Fruit fly (Drosophila melanogaster) whole organism, wandering third instar larva: Measurements from ENCODE around the gene sosie.
A peak's percentile ranks its signal among the peaks of the same experiment; 100 is the strongest.

Experiments used
- Abd-B ChIP-seq: fragments of >200 bp; optimal IDR thresholded peaks from 2 replicates; lab custom pipeline; 2017; ENCODE audit warnings: missing biosample characterization, missing genetic modification characterization
- CG9705 ChIP-seq: fragments of 200-800 bp; sonication (Bioruptor generic); optimal IDR thresholded peaks from 2 replicates; lab custom pipeline; 2018; ENCODE audit warnings: missing biosample characterization, mild to moderate bottlenecking, missing genetic modification characterization
- Dfd ChIP-seq: fragments of >200 bp; optimal IDR thresholded peaks from 2 replicates; lab custom pipeline; 2017; ENCODE audit warnings: missing biosample characterization, missing genetic modification characterization
- Dif ChIP-seq: fragments of 200-275, 200-300 bp; sonication (Bioruptor generic); optimal IDR thresholded peaks from 2 replicates; lab custom pipeline; 2018; ENCODE audit warnings: missing biosample characterization, missing genetic modification characterization; ENCODE audit not compliant: partially characterized antibody
- GATAd ChIP-seq: sonication (Bioruptor generic); optimal IDR thresholded peaks from 2 replicates; lab custom pipeline; 2016; ENCODE audit warnings: missing biosample characterization, missing genetic modification characterization
- HLH106 ChIP-seq: fragments of 200-800 bp; optimal IDR thresholded peaks from 3 replicates; lab custom pipeline; 2019; ENCODE audit warnings: missing biosample characterization, mild to moderate bottlenecking, missing genetic modification characterization, moderate library complexity
- Hnf4 ChIP-seq: fragments of 200-800 bp; sonication (Bioruptor generic); optimal IDR thresholded peaks from 2 replicates; lab custom pipeline; 2016; ENCODE audit warnings: missing biosample characterization, mild to moderate bottlenecking, missing genetic modification characterization
- Hr78 ChIP-seq: fragments of >200 bp; optimal IDR thresholded peaks from 2 replicates; lab custom pipeline; 2017; ENCODE audit warnings: missing biosample characterization, missing genetic modification characterization
- Hr83 ChIP-seq: fragments of 200-300 bp; sonication (Bioruptor generic); optimal IDR thresholded peaks from 2 replicates; lab custom pipeline; 2016; ENCODE audit warnings: missing biosample characterization, mild to moderate bottlenecking, missing genetic modification characterization, moderate library complexity; ENCODE audit not compliant: poor library complexity, severe bottlenecking
- Jra ChIP-seq: sonication (Bioruptor generic); optimal IDR thresholded peaks from 2 replicates; lab custom pipeline; 2016; ENCODE audit warnings: missing biosample characterization, missing genetic modification characterization
- Mio ChIP-seq: sonication (Bioruptor generic); optimal IDR thresholded peaks from 2 replicates; lab custom pipeline; 2016; ENCODE audit warnings: missing biosample characterization, missing genetic modification characterization
- Myc ChIP-seq: fragments of >200 bp; optimal IDR thresholded peaks from 2 replicates; lab custom pipeline; 2017
- OdsH ChIP-seq: fragments of 200-800 bp; sonication (Bioruptor generic); optimal IDR thresholded peaks from 2 replicates; lab custom pipeline; 2016; ENCODE audit warnings: missing biosample characterization, mild to moderate bottlenecking, missing genetic modification characterization
- Rel ChIP-seq, 2 experiments: fragments of 200-800 bp; sonication (Bioruptor generic) in 1 of 2; optimal IDR thresholded peaks; 2 replicates in 1 of 2; 3 replicates in 1 of 2; lab custom pipeline; 2016 to 2019; ENCODE audit warnings: mild to moderate bottlenecking in 2 of 2, missing biosample characterization in 2 of 2, missing genetic modification characterization in 2 of 2, moderate library complexity in 1 of 2
- Vsx2 ChIP-seq: fragments of 200-300, 225-300 bp; sonication (Bioruptor generic); optimal IDR thresholded peaks from 2 replicates; lab custom pipeline; 2018; ENCODE audit warnings: missing biosample characterization, missing genetic modification characterization; ENCODE audit not compliant: partially characterized antibody
- br ChIP-seq: fragments of 200-800 bp; sonication (Bioruptor generic); optimal IDR thresholded peaks from 2 replicates; lab custom pipeline; 2016; ENCODE audit warnings: missing biosample characterization, missing genetic modification characterization
- brk ChIP-seq: fragments of 200-800 bp; sonication (Bioruptor generic); optimal IDR thresholded peaks from 2 replicates; lab custom pipeline; 2016; ENCODE audit warnings: missing biosample characterization, mild to moderate bottlenecking, missing genetic modification characterization
- dl ChIP-seq, 2 experiments: fragments of 175-275, 200-275 bp in 1 of 2; fragments of 200-275 bp in 1 of 2; sonication (Bioruptor generic); optimal IDR thresholded peaks; lab custom pipeline; 2018; ENCODE audit warnings: mild to moderate bottlenecking in 2 of 2, missing biosample characterization in 2 of 2, missing genetic modification characterization in 2 of 2, moderate library complexity in 2 of 2; ENCODE audit not compliant: partially characterized antibody in 2 of 2, insufficient read depth in 1 of 2
- dmrt93B ChIP-seq: fragments of 200-800 bp; sonication (Bioruptor generic); optimal IDR thresholded peaks from 2 replicates; lab custom pipeline; 2018; ENCODE audit warnings: missing biosample characterization, mild to moderate bottlenecking, missing genetic modification characterization
- dsf ChIP-seq: sonication (Bioruptor generic); optimal IDR thresholded peaks from 2 replicates; lab custom pipeline; 2016; ENCODE audit warnings: missing biosample characterization, missing genetic modification characterization, borderline replicate concordance
- ey ChIP-seq: fragments of 200-800 bp; sonication (Bioruptor generic); optimal IDR thresholded peaks from 2 replicates; lab custom pipeline; 2016; ENCODE audit warnings: missing biosample characterization, missing genetic modification characterization
- foxo ChIP-seq, 2 experiments: fragments of 200-800 bp; sonication (Bioruptor generic); optimal IDR thresholded peaks; 2 replicates in 1 of 2; 3 replicates in 1 of 2; lab custom pipeline; 2016 to 2017; ENCODE audit warnings: missing biosample characterization in 2 of 2, missing genetic modification characterization in 2 of 2
- h ChIP-seq: fragments of 200-800 bp; sonication (Bioruptor generic); optimal IDR thresholded peaks from 3 replicates; lab custom pipeline; 2016; ENCODE audit warnings: missing biosample characterization, mild to moderate bottlenecking, missing genetic modification characterization
- jim ChIP-seq: fragments of 175-275, 200-325 bp; sonication (Bioruptor generic); optimal IDR thresholded peaks from 2 replicates; lab custom pipeline; 2016; ENCODE audit warnings: missing biosample characterization, mild to moderate bottlenecking, missing genetic modification characterization
- lola ChIP-seq: fragments of >200 bp; optimal IDR thresholded peaks from 2 replicates; lab custom pipeline; 2017; ENCODE audit warnings: missing biosample characterization, missing genetic modification characterization
- psq ChIP-seq: fragments of 200-800 bp; sonication (Bioruptor generic); optimal IDR thresholded peaks from 3 replicates; lab custom pipeline; 2017; ENCODE audit warnings: missing biosample characterization, mild to moderate bottlenecking, missing genetic modification characterization, moderate library complexity
- rgr ChIP-seq: fragments of 200-800 bp; sonication (Bioruptor generic); optimal IDR thresholded peaks from 3 replicates; lab custom pipeline; 2016; ENCODE audit warnings: missing biosample characterization, mild to moderate bottlenecking, missing genetic modification characterization
- sage ChIP-seq: fragments of 200-800 bp; sonication (Bioruptor generic); optimal IDR thresholded peaks from 2 replicates; lab custom pipeline; 2016; ENCODE audit warnings: missing biosample characterization, mild to moderate bottlenecking, missing genetic modification characterization
- sv ChIP-seq: fragments of 200-800 bp; sonication (Bioruptor generic); optimal IDR thresholded peaks from 3 replicates; lab custom pipeline; 2016; ENCODE audit warnings: missing biosample characterization, missing genetic modification characterization
- tai ChIP-seq: sonication (Bioruptor generic); optimal IDR thresholded peaks from 2 replicates; lab custom pipeline; 2016; ENCODE audit warnings: missing biosample characterization, missing genetic modification characterization
- usp ChIP-seq: fragments of >200 bp; optimal IDR thresholded peaks from 2 replicates; lab custom pipeline; 2017; ENCODE audit warnings: missing biosample characterization, missing genetic modification characterization
- woc ChIP-seq: sonication (Bioruptor generic); optimal IDR thresholded peaks from 2 replicates; lab custom pipeline; 2016; ENCODE audit warnings: missing biosample characterization, mild to moderate bottlenecking, missing genetic modification characterization

The sosie gene

DNA sequence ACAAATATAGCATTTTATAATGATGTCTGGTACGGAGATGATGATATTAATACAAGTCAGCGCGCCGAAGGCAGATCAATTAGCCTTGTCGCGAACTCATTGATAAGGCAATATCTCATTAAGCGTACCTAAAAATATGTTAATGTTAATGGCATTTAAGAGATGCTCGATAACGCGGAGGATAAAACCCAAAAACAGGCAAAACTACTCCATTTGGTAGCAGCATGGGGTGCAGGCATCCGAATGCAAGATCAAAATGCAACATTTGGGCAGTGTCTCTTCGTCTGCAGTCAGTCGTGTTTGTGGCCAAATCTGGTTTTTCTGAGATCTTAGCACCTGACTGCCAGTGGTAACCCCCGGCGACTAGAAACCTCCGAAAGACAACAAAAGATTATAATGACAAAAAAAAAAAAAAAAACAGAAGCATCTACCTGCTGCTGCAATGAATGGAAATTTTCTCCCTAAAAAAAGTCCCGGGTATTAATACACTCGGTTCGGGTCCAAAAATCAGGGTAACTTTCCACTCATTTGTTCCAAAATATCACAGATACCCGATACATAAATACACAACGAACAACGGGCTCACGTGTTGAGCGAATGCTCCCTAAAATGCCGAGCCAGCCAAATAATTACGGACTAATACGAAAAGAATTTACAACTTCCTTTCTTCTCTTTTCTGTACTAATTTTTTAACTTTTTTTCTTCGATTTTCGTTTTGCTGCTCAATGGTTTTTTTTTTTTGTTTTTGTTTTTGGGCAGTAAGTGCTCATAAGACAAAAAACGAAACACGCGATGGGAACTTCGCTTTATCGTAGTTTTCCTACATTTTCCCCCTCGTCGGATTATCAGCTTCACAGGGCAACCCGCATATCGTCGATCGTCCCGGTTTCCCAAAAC is 12.4 kb downstream of the sosie start:
- no peak for TF ChIP-seq ey (GFP tag; lab: Kevin White, UChicago)
- TF ChIP-seq Rel (GFP tag; optimal IDR thresholded peaks at IDR 0.05; lab: Kevin White, UChicago): no peak
- TF ChIP-seq Rel (tag; optimal IDR thresholded peaks at IDR 0.05; lab: Kevin White, UChicago): peak; percentile 52

DNA sequence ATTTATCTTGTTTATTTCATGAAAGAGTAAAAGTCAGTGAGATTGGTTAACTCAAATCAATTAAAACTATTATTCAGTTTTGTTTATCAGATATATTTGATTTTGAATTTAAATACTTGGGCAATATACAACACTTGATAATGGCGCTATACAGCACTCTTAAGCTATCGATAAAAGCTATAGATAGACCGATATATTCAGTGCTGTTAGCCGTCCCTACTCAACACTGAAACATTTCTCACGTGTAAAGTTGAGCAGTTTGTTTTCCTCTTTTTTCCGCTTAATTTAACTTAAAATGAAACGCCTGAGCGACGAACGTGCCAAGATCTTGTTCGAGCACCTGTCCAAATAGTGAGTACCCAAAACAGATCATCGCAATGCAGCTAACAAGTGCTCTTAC is 16.7 kb downstream of the sosie start, which contains the start of gene CG7006:
Gene CG7006, plus strand, starts transcription at position 208 of the 400 bp plus-strand sequence.
- peak; percentile 46 for TF ChIP-seq GATAd
- peak; percentile 76 for TF ChIP-seq dsf
- TF ChIP-seq dmrt93B (GFP tag; lab: Kevin White, UChicago): peak; percentile 54
- no peak for TF ChIP-seq Dif (GFP tag; lab: Kevin White, UChicago)
- TF ChIP-seq br (GFP tag; lab: Kevin White, UChicago): peak; percentile 80
- peak; percentile 97 for TF ChIP-seq Hnf4 (GFP tag; lab: Kevin White, UChicago)
- peak; percentile 27 for TF ChIP-seq jim (GFP tag; lab: Kevin White, UChicago)
- TF ChIP-seq foxo (GFP tag; optimal IDR thresholded peaks at IDR 0.05; lab: Kevin White, UChicago): peak in 1 of 2 experiments; percentile 88
- peak; percentile 85 for TF ChIP-seq h (GFP tag; lab: Kevin White, UChicago)
- TF ChIP-seq ey (GFP tag; lab: Kevin White, UChicago): peak; percentile 74
- TF ChIP-seq psq (GFP tag; lab: Kevin White, UChicago): peak; percentile 74
- TF ChIP-seq sv (GFP tag; lab: Kevin White, UChicago): peak; percentile 78
- no peak for TF ChIP-seq Rel (GFP tag; optimal IDR thresholded peaks at IDR 0.05; lab: Kevin White, UChicago)
- peak; percentile 27 for TF ChIP-seq Rel (tag; optimal IDR thresholded peaks at IDR 0.05; lab: Kevin White, UChicago)
- TF ChIP-seq Jra: peak; percentile 89
- TF ChIP-seq Abd-B (GFP tag; lab: Kevin White, UChicago): no peak
- no peak for TF ChIP-seq usp (GFP tag; lab: Kevin White, UChicago)
- peak; percentile 2 for TF ChIP-seq Mio
- TF ChIP-seq HLH106 (tag; lab: Kevin White, UChicago): peak; percentile 69
- peak; percentile 21 for TF ChIP-seq Vsx2 (GFP tag; lab: Kevin White, UChicago)
- TF ChIP-seq lola (GFP tag; lab: Kevin White, UChicago): no peak
- peak; percentile 98 for TF ChIP-seq Hr83 (GFP tag; lab: Kevin White, UChicago)
- no peak for TF ChIP-seq dl (GFP tag; optimal IDR thresholded peaks at IDR 0.05; lab: Kevin White, UChicago; ENCODE audit: insufficient read depth in 1 of 2, partially characterized antibody in 2 of 2)
- peak; percentile 89 for TF ChIP-seq rgr (GFP tag; lab: Kevin White, UChicago)
- no peak for TF ChIP-seq woc (GFP tag; lab: Kevin White, UChicago)
- no peak for TF ChIP-seq brk (GFP tag; lab: Kevin White, UChicago)
- no peak for TF ChIP-seq tai
- peak; percentile 71 for TF ChIP-seq OdsH (GFP tag; lab: Kevin White, UChicago)
- peak; percentile 63 for TF ChIP-seq Myc
- peak; percentile 74 for TF ChIP-seq CG9705 (GFP tag; lab: Kevin White, UChicago)
- no peak for TF ChIP-seq Hr78 (GFP tag; lab: Kevin White, UChicago)

DNA sequence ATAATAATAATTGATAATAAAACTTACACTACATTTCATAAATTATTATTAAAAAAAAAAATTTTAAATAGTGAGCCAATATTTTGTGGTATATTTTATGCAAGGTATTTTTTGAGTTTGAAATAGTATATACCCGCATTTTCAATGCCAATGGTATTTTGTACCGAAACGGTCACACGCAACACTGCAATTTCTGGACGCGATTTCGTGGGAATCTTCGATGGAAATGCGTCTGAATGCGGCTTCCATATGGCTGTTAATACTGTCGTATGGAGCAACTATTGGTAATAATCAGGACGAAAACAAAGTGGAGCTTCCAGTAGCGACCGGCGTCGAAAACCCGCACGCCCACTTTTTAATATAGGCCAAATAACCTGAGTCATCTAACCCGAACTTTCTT is 17.7 kb downstream of the sosie start, which contains the start of gene Nct:
Gene Nct, plus strand, starts transcription at position 173 of the 400 bp plus-strand sequence.
- TF ChIP-seq Hnf4 (GFP tag; lab: Kevin White, UChicago) (no peak), Rel (GFP tag; optimal IDR thresholded peaks at IDR 0.05; lab: Kevin White, UChicago) (no peak), Rel (tag; optimal IDR thresholded peaks at IDR 0.05; lab: Kevin White, UChicago) (peak; percentile 59)

DNA sequence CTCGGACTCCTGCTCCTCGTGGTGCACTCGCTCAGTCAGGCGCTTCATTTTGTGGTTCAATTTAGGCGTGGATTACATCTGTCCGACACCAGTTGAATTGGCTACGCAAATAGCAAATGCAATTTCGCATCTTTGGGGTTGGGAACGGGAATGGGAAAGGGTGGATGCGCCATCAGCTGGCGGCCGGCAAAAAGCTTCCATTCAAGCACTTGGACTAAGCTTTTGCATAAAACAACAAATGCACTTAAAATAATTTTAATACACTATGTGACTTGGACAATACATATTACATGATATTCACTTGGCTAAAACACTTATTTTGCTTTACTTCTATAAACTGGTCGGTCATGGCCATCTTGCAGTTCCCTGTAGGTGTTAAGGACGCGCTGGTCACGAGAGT is 22.4 kb downstream of the sosie start, which contains the start of gene HDAC11:
Gene HDAC11, minus strand, starts transcription at position 101 of the 400 bp plus-strand sequence.
- TF ChIP-seq usp (GFP tag; lab: Kevin White, UChicago) (no peak), Vsx2 (GFP tag; lab: Kevin White, UChicago) (no peak), sage (GFP tag; lab: Kevin White, UChicago) (no peak), Hr83 (GFP tag; lab: Kevin White, UChicago) (no peak), Hnf4 (GFP tag; lab: Kevin White, UChicago) (no peak), h (GFP tag; lab: Kevin White, UChicago) (no peak), Hr78 (GFP tag; lab: Kevin White, UChicago) (no peak), Jra (no peak), Mio (no peak), Dfd (GFP tag; lab: Kevin White, UChicago) (no peak), dmrt93B (GFP tag; lab: Kevin White, UChicago) (no peak), brk (GFP tag; lab: Kevin White, UChicago) (no peak), OdsH (GFP tag; lab: Kevin White, UChicago) (no peak)
- TF ChIP-seq, all 38 proteins: peak for 0
